Fruit fly (Drosophila melanogaster): ENCODE measurements around the gene RpL23A.

DNA sequence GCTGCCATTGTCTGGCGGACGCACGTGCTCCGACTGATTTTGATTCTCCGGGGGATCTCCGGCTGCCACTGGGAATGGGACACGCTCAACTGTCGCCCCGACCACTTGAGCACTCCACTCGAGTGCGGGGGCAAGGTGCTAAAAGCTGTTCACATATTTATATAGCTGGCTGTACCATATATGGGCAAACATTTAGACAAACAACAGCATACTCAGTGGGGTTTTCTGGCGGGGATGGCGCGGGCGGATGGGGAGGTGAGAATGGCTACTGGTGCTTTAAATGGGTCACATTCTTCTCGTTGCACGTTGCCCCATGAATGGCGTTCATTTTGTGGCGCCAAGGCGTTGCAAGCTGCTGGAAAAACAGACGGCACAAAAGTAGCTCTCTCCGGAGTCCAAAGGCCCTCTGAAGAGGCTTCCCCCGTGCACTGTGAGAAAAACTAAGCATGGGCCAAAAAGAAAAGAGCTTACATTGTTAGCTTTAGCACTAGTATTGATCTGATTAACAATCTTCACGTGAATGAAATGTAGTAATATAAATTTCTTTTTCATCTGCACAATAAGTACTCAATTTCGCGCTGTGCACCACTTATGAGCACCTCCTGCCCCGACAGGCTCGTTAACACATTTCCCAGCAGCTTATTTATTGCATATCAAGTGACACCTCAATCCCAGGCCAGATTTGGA is 22.4 kb upstream of the RpL23A start:
- TF ChIP-seq CTCF (optimal IDR thresholded peaks at IDR 0.05): no peak
- TF ChIP-seq CG8478 (optimal IDR thresholded peaks at IDR 0.05): no peak

Data from S2 (cell line).